Worm (Caenorhabditis elegans) whole organism, midembryonic: ENCODE results near the gene F45E12.6.

ENCODE experiments used
- T22C8.4 ChIP-seq: fragments of 200-800 bp; sonication (Bioruptor generic); IDR thresholded peaks from 2 replicates; pipeline ENCODE4 v1.3.6; 2022; ENCODE audit warnings: missing genetic modification characterization, missing compliant biosample characterization
- cog-1 ChIP-seq: sonication (generic microtip); optimal IDR thresholded peaks from 2 replicates; lab custom pipeline; 2016; ENCODE audit warnings: missing genetic modification characterization, missing compliant biosample characterization
- flt-1 ChIP-seq: fragments of 200-800 bp; sonication (Bioruptor generic); IDR thresholded peaks from 2 replicates; pipeline ENCODE4 v1.3.6; 2022; ENCODE audit warnings: missing genetic modification characterization, missing compliant biosample characterization
- klf-2 ChIP-seq: fragments of 200-800 bp; sonication (Bioruptor generic); conservative IDR thresholded peaks from 2 replicates; pipeline ENCODE4 v1.3.6; 2022; ENCODE audit warnings: missing genetic modification reagents, missing genetic modification characterization, missing compliant biosample characterization
- med-1 ChIP-seq: sonication (generic microtip); optimal IDR thresholded peaks from 2 replicates; lab custom pipeline; 2017; ENCODE audit warnings: missing genetic modification characterization, mild to moderate bottlenecking, missing compliant biosample characterization, antibody characterized with exemption, missing genetic modification reagents; ENCODE audit not compliant: insufficient read depth
- ref-1 ChIP-seq: fragments of 200-800 bp; sonication (Bioruptor generic); conservative IDR thresholded peaks from 2 replicates; pipeline ENCODE4 v1.3.6; 2022; ENCODE audit warnings: missing genetic modification reagents, missing genetic modification characterization, missing compliant biosample characterization
- tab-1 ChIP-seq: fragments of 200-800 bp; sonication (Bioruptor generic); IDR thresholded peaks from 2 replicates; pipeline ENCODE4 v1.3.6; 2022; ENCODE audit warnings: missing genetic modification characterization, missing compliant biosample characterization
- ztf-23 ChIP-seq: fragments of 200-800 bp; sonication (Bioruptor generic); IDR thresholded peaks from 2 replicates; pipeline ENCODE4 v1.3.6; 2022; ENCODE audit warnings: missing genetic modification reagents, missing genetic modification characterization, missing compliant biosample characterization
- ztf-29 ChIP-seq: fragments of 200-800 bp; sonication (Bioruptor generic); IDR thresholded peaks from 2 replicates; pipeline ENCODE4 v1.3.6; 2022; ENCODE audit warnings: missing genetic modification reagents, missing genetic modification characterization, missing compliant biosample characterization

Gene F45E12.6

DNA sequence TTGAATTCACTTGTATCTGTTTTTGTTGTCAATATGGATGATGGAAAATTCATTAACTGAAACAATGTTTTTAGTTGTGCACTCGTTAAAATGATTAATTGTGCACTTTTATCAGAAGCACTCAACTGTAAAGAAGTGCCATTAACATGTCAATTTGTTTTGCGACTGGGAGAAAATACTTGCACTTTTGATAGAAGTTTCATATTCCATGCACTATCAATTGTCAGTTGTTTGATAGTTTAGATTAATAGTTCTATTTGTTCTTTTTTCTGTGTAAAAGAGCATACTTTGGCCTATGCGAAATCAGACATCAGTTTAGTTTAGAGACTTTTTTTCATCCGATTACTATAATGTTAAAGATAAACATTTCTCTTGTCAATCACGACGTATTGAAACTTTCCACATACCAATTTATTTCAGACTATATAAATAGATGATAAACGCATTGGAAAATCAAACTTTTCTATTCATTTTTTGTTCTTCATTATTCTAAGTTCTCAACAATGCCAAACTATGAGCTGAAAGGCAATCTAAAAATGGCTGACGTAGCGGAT lies 24.0 kb downstream of the F45E12.6 start, which contains the start of gene C30G12.2:
Gene C30G12.2, plus strand, starts transcription at position 504 of the 554 bp plus-strand sequence.
- TF ChIP-seq cog-1 (tag; lab: Kevin White, UChicago) (no peak), ztf-29 (GFP tag; lab: Robert Waterston, UW) (no peak), med-1 (GFP tag; lab: Kevin White, UChicago) (no peak), ztf-23 (GFP tag; lab: Robert Waterston, UW) (no peak), ref-1 (GFP tag; lab: Robert Waterston, UW) (no peak), T22C8.4 (GFP tag; lab: Robert Waterston, UW) (no peak), klf-2 (no peak)

DNA sequence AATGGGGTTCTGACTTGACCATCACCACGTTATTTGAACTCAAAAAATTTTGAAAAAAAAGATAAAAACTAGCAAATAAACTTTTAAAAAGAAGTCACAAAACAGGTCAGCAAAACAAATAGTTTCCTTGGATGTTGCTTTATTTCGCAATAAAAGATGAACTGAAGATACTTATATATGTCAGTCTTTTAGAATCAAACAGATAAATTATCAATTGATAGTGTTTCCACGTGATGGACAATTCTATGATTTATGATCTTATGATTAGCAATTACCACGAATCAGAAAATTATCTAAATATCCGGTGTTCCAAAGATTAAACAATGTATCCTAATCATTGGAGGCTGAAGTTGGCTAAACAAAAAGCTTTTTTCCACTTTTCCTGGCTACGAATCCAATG lies 26.3 kb downstream of the F45E12.6 start:
- TF ChIP-seq klf-2, result no peak
- no peak for TF ChIP-seq ref-1 (GFP tag; lab: Robert Waterston, UW)
- no peak for TF ChIP-seq tab-1 (GFP tag; lab: Robert Waterston, UW)
- TF ChIP-seq ztf-29 (GFP tag; lab: Robert Waterston, UW), result no peak
- no peak for TF ChIP-seq flt-1 (GFP tag; lab: Robert Waterston, UW)
- no peak for TF ChIP-seq ztf-23 (GFP tag; lab: Robert Waterston, UW)
- no peak for TF ChIP-seq cog-1 (tag; lab: Kevin White, UChicago)
- no peak for TF ChIP-seq med-1 (GFP tag; lab: Kevin White, UChicago)
- TF ChIP-seq T22C8.4 (GFP tag; lab: Robert Waterston, UW), result no peak

DNA sequence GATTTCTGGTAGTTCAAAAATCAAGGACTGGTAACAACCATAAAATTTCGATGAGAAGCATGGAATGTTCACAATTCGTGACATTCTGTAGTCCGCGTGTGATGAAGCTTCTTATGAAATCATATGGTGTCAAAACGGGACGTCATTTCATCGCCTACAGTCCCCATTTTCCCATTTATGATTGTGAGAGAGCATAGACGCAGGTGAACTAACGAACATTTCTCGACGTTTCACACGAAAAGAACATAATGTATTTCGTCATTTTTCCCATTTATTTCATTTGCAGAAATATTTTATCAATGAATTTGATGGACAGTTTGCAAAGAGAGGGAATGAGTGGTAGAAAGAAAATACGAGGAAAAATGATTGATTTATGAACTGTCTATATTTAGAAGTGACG lies 26.8 kb downstream of the F45E12.6 start:
- TF ChIP-seq tab-1 (GFP tag; lab: Robert Waterston, UW), result no peak
- TF ChIP-seq cog-1 (tag; lab: Kevin White, UChicago), result no peak
- no peak for TF ChIP-seq med-1 (GFP tag; lab: Kevin White, UChicago)
- TF ChIP-seq ztf-23 (GFP tag; lab: Robert Waterston, UW), result no peak
- TF ChIP-seq ztf-29 (GFP tag; lab: Robert Waterston, UW), result no peak
- TF ChIP-seq klf-2, result no peak
- no peak for TF ChIP-seq ref-1 (GFP tag; lab: Robert Waterston, UW)
- TF ChIP-seq T22C8.4 (GFP tag; lab: Robert Waterston, UW), result no peak
- TF ChIP-seq flt-1 (GFP tag; lab: Robert Waterston, UW), result no peak

ce11 chrII:7283063-7283462 lies 30.9 kb downstream of the F45E12.6 start:
- TF ChIP-seq T22C8.4 (GFP tag; lab: Robert Waterston, UW) (no peak), tab-1 (GFP tag; lab: Robert Waterston, UW) (no peak), med-1 (GFP tag; lab: Kevin White, UChicago) (no peak), cog-1 (tag; lab: Kevin White, UChicago) (no peak), ztf-29 (GFP tag; lab: Robert Waterston, UW) (no peak), klf-2 (no peak), flt-1 (GFP tag; lab: Robert Waterston, UW) (no peak), ztf-23 (GFP tag; lab: Robert Waterston, UW) (no peak), ref-1 (GFP tag; lab: Robert Waterston, UW) (no peak)

DNA sequence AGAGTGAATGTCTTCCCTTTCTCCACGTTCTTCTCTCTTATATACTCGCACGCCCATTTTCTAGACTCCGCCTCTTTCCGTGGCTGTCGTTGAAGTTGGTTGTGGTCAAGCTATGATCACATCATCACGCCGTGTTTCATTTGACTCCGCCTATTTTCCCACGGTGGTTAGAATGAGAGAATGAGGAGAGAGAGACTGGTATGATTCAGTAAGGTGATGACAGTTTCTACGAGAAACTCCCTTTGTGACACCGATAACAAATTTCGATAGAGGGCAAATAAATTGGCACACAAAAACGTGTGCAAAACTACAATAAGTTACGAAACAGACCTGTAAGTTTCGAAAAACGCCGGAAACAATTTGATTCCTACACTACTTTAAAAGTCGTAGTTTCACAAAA lies 33.4 kb downstream of the F45E12.6 start:
- TF ChIP-seq T22C8.4 (GFP tag; lab: Robert Waterston, UW) (no peak), flt-1 (GFP tag; lab: Robert Waterston, UW) (no peak), tab-1 (GFP tag; lab: Robert Waterston, UW) (no peak), ztf-29 (GFP tag; lab: Robert Waterston, UW) (no peak), ref-1 (GFP tag; lab: Robert Waterston, UW) (no peak), klf-2 (no peak), cog-1 (tag; lab: Kevin White, UChicago) (no peak), med-1 (GFP tag; lab: Kevin White, UChicago) (no peak), ztf-23 (GFP tag; lab: Robert Waterston, UW) (no peak)

ce11 chrII:7279808-7280207 lies 34.2 kb downstream of the F45E12.6 start:
- TF ChIP-seq cog-1 (tag; lab: Kevin White, UChicago) (no peak), ztf-29 (GFP tag; lab: Robert Waterston, UW) (no peak), T22C8.4 (GFP tag; lab: Robert Waterston, UW) (no peak), ref-1 (GFP tag; lab: Robert Waterston, UW) (no peak), flt-1 (GFP tag; lab: Robert Waterston, UW) (no peak), med-1 (GFP tag; lab: Kevin White, UChicago) (no peak), tab-1 (GFP tag; lab: Robert Waterston, UW) (no peak), ztf-23 (GFP tag; lab: Robert Waterston, UW) (no peak), klf-2 (no peak)

- TF ChIP-seq klf-2 (no peak), flt-1 (GFP tag; lab: Robert Waterston, UW) (no peak), ref-1 (GFP tag; lab: Robert Waterston, UW) (no peak), T22C8.4 (GFP tag; lab: Robert Waterston, UW) (no peak), ztf-23 (GFP tag; lab: Robert Waterston, UW) (no peak), cog-1 (tag; lab: Kevin White, UChicago) (no peak), ztf-29 (GFP tag; lab: Robert Waterston, UW) (no peak), med-1 (GFP tag; lab: Kevin White, UChicago) (no peak), tab-1 (GFP tag; lab: Robert Waterston, UW) (no peak)
Observed at ce11 chrII:7277925-7278324, 36.1 kb downstream of the F45E12.6 start.

DNA sequence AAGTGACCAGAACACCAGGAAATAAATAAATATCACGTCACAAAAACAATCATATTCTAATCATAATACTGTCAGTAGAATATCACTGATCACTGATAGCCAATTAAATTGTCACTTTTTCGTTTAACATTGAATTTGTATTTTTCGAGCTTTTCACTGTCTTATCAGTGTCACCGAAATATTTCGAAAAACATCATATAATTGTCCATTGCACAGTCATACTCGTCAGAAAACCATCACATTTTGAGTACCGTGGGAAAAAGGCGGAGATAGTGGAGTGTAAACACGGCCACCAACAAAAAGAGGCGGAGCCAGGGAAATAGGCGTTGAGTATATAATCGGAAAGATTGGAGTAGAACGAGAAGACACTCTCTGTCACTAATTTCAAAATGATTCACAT lies 36.7 kb downstream of the F45E12.6 start:
- no peak for TF ChIP-seq klf-2
- no peak for TF ChIP-seq tab-1 (GFP tag; lab: Robert Waterston, UW)
- no peak for TF ChIP-seq ztf-23 (GFP tag; lab: Robert Waterston, UW)
- TF ChIP-seq T22C8.4 (GFP tag; lab: Robert Waterston, UW), result no peak
- TF ChIP-seq ref-1 (GFP tag; lab: Robert Waterston, UW), result no peak
- no peak for TF ChIP-seq med-1 (GFP tag; lab: Kevin White, UChicago)
- no peak for TF ChIP-seq ztf-29 (GFP tag; lab: Robert Waterston, UW)
- no peak for TF ChIP-seq flt-1 (GFP tag; lab: Robert Waterston, UW)
- no peak for TF ChIP-seq cog-1 (tag; lab: Kevin White, UChicago)

DNA sequence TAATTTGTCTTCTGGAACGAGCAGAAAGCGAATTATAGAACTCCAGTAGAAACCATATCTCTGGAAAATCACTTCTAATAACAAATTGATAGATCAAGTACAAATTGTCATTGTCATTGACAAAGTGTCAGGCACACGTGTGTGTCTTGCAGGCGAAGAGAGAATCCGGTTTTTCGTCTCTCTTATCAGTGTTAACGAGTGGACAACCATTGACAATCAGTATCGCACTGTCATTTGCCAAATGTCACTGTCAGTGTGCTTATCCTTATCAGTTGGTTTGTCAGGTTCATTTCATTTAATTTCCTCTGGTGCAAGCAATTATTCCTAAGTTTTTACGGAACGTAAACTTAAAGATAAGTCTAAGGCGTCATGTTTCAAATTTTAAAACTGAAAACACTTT lies 40.5 kb downstream of the F45E12.6 start:
- TF ChIP-seq med-1 (GFP tag; lab: Kevin White, UChicago) (no peak), ztf-23 (GFP tag; lab: Robert Waterston, UW) (no peak), tab-1 (GFP tag; lab: Robert Waterston, UW) (no peak), T22C8.4 (GFP tag; lab: Robert Waterston, UW) (no peak), klf-2 (no peak), flt-1 (GFP tag; lab: Robert Waterston, UW) (no peak), cog-1 (tag; lab: Kevin White, UChicago) (no peak), ref-1 (GFP tag; lab: Robert Waterston, UW) (no peak), ztf-29 (GFP tag; lab: Robert Waterston, UW) (no peak)
